Worm (Caenorhabditis elegans) whole organism, late embryonic: ENCODE data around the gene F54D10.8.

Experiments used
- F13H6.1 ChIP-seq: sonication (generic microtip); optimal IDR thresholded peaks from 2 replicates; lab custom pipeline; 2016; ENCODE audit warnings: missing genetic modification characterization, missing compliant biosample characterization
- K09A11.1 ChIP-seq: sonication (generic microtip); optimal IDR thresholded peaks from 2 replicates; lab custom pipeline; 2017; ENCODE audit warnings: antibody characterized with exemption, mild to moderate bottlenecking, missing genetic modification characterization, missing compliant biosample characterization; ENCODE audit not compliant: insufficient read depth
- Y22D7AL.16 ChIP-seq: sonication (generic microtip); optimal IDR thresholded peaks from 2 replicates; lab custom pipeline; 2016; ENCODE audit warnings: missing genetic modification characterization, missing compliant biosample characterization
- ceh-14 ChIP-seq: sonication (generic microtip); optimal IDR thresholded peaks from 2 replicates; lab custom pipeline; 2016; ENCODE audit warnings: missing genotype, missing genetic modification characterization, missing compliant biosample characterization
- ceh-19 ChIP-seq: fragments of 200-800 bp; sonication (Bioruptor generic); optimal IDR thresholded peaks from 2 replicates; lab custom pipeline; 2018; ENCODE audit warnings: mild to moderate bottlenecking, missing genetic modification characterization, missing compliant biosample characterization
- ceh-2 ChIP-seq: sonication (generic microtip); optimal IDR thresholded peaks from 2 replicates; lab custom pipeline; 2016; ENCODE audit warnings: missing genotype, missing genetic modification characterization, missing compliant biosample characterization
- ceh-22 ChIP-seq: sonication (generic microtip); optimal IDR thresholded peaks from 2 replicates; lab custom pipeline; 2017; ENCODE audit warnings: missing biosample characterization, missing genetic modification characterization
- ceh-24 ChIP-seq: sonication (generic microtip); optimal IDR thresholded peaks from 2 replicates; lab custom pipeline; 2016; ENCODE audit warnings: mild to moderate bottlenecking, missing genetic modification characterization, missing compliant biosample characterization
- ceh-34 ChIP-seq: sonication (generic microtip); optimal IDR thresholded peaks from 2 replicates; lab custom pipeline; 2016; ENCODE audit warnings: mild to moderate bottlenecking, missing genetic modification characterization, missing compliant biosample characterization
- ceh-6 ChIP-seq: fragments of 200-800 bp; sonication (Bioruptor generic); optimal IDR thresholded peaks from 2 replicates; lab custom pipeline; 2018; ENCODE audit warnings: mild to moderate bottlenecking, missing genetic modification characterization, missing compliant biosample characterization
- che-1 ChIP-seq: sonication (generic microtip); optimal IDR thresholded peaks from 2 replicates; lab custom pipeline; 2016; ENCODE audit warnings: mild to moderate bottlenecking, missing genetic modification characterization, missing compliant biosample characterization
- dmd-4 ChIP-seq: sonication (generic microtip); optimal IDR thresholded peaks from 2 replicates; lab custom pipeline; 2016; ENCODE audit warnings: borderline replicate concordance, missing genetic modification characterization, missing compliant biosample characterization
- elt-2 ChIP-seq: sonication (generic microtip); optimal IDR thresholded peaks from 2 replicates; lab custom pipeline; 2016; ENCODE audit warnings: missing genetic modification reagents, missing genetic modification characterization, missing compliant biosample characterization
- eyg-1 ChIP-seq: sonication (generic microtip); optimal IDR thresholded peaks from 2 replicates; lab custom pipeline; 2016; ENCODE audit warnings: missing genotype, missing genetic modification characterization, missing compliant biosample characterization
- fkh-10 ChIP-seq: fragments of 150-350 bp; optimal IDR thresholded peaks from 2 replicates; lab custom pipeline; 2014; ENCODE audit warnings: missing biosample characterization, missing genetic modification reagents, missing genetic modification characterization
- fkh-6 ChIP-seq: sonication (generic microtip); optimal IDR thresholded peaks from 2 replicates; lab custom pipeline; 2016; ENCODE audit warnings: missing genetic modification characterization, missing compliant biosample characterization
- gmeb-2 ChIP-seq: sonication (generic microtip); optimal IDR thresholded peaks from 2 replicates; lab custom pipeline; 2016; ENCODE audit warnings: missing genetic modification characterization, inconsistent platforms, missing compliant biosample characterization
- hlh-15 ChIP-seq: sonication (generic microtip); optimal IDR thresholded peaks from 2 replicates; lab custom pipeline; 2016; ENCODE audit warnings: missing genetic modification characterization, missing compliant biosample characterization
- hlh-6 ChIP-seq: sonication (generic microtip); optimal IDR thresholded peaks from 2 replicates; lab custom pipeline; 2016; ENCODE audit warnings: missing genotype, missing genetic modification characterization, missing compliant biosample characterization
- lim-6 ChIP-seq: sonication (generic microtip); optimal IDR thresholded peaks from 2 replicates; lab custom pipeline; 2016; ENCODE audit warnings: missing genetic modification characterization, missing compliant biosample characterization
- lin-11 ChIP-seq: fragments of 200-800 bp; sonication (Bioruptor generic); optimal IDR thresholded peaks from 2 replicates; lab custom pipeline; 2018; ENCODE audit warnings: mild to moderate bottlenecking, missing genetic modification characterization, missing compliant biosample characterization
- madf-2 ChIP-seq: sonication (generic microtip); optimal IDR thresholded peaks from 2 replicates; lab custom pipeline; 2017; ENCODE audit warnings: missing genetic modification characterization, missing compliant biosample characterization
- mec-3 ChIP-seq: sonication (generic microtip); optimal IDR thresholded peaks from 2 replicates; lab custom pipeline; 2016; ENCODE audit warnings: borderline replicate concordance, missing genetic modification characterization, missing compliant biosample characterization
- nfya-1 ChIP-seq: sonication (generic microtip); optimal IDR thresholded peaks from 2 replicates; lab custom pipeline; 2017; ENCODE audit warnings: missing genetic modification characterization, mild to moderate bottlenecking, missing compliant biosample characterization, antibody characterized with exemption, moderate library complexity
- nhr-11 ChIP-seq: fragments of 150-350 bp; optimal IDR thresholded peaks from 2 replicates; lab custom pipeline; 2014; ENCODE audit warnings: missing biosample characterization, missing genetic modification characterization
- npax-4 ChIP-seq: sonication (generic microtip); optimal IDR thresholded peaks from 2 replicates; lab custom pipeline; 2016; ENCODE audit warnings: missing genetic modification characterization, missing compliant biosample characterization
- odd-2 ChIP-seq: sonication (generic microtip); optimal IDR thresholded peaks from 2 replicates; lab custom pipeline; 2017; ENCODE audit warnings: antibody characterized with exemption, mild to moderate bottlenecking, missing genetic modification characterization, missing compliant biosample characterization
- pag-3 ChIP-seq: sonication (generic microtip); optimal IDR thresholded peaks from 2 replicates; lab custom pipeline; 2016; ENCODE audit warnings: missing compliant biosample characterization, missing genetic modification characterization, borderline replicate concordance
- pax-1 ChIP-seq: fragments of 150-350 bp; optimal IDR thresholded peaks from 2 replicates; lab custom pipeline; 2014; ENCODE audit warnings: missing biosample characterization, missing genetic modification characterization
- pha-2 ChIP-seq: sonication (generic microtip); optimal IDR thresholded peaks from 2 replicates; lab custom pipeline; 2017; ENCODE audit warnings: mild to moderate bottlenecking, missing genetic modification characterization, missing compliant biosample characterization
- pha-4 ChIP-seq: fragments of 150-350 bp; optimal IDR thresholded peaks from 2 replicates; lab custom pipeline; 2018; ENCODE audit warnings: missing biosample characterization, missing genetic modification reagents, missing genetic modification characterization
- pros-1 ChIP-seq: fragments of 150-350 bp; optimal IDR thresholded peaks from 2 replicates; lab custom pipeline; 2014; ENCODE audit warnings: missing biosample characterization, missing genetic modification reagents, missing genetic modification characterization
- ref-2 ChIP-seq: sonication (generic microtip); optimal IDR thresholded peaks from 2 replicates; lab custom pipeline; 2016; ENCODE audit warnings: missing genetic modification characterization, missing compliant biosample characterization
- sox-2 ChIP-seq: fragments of 200-800 bp; sonication (Bioruptor generic); IDR thresholded peaks from 2 replicates; pipeline ENCODE4 v1.3.6; 2022; ENCODE audit warnings: missing genetic modification reagents, missing genetic modification characterization, missing compliant biosample characterization
- syd-9 ChIP-seq: sonication (generic microtip); optimal IDR thresholded peaks from 2 replicates; lab custom pipeline; 2016; ENCODE audit warnings: mild to moderate bottlenecking, missing genetic modification characterization, moderate library complexity, missing compliant biosample characterization
- tbx-7 ChIP-seq: sonication (generic microtip); optimal IDR thresholded peaks from 2 replicates; lab custom pipeline; 2016; ENCODE audit warnings: missing genotype, missing genetic modification characterization, missing compliant biosample characterization
- ttx-3 ChIP-seq: sonication (generic microtip); optimal IDR thresholded peaks from 2 replicates; lab custom pipeline; 2016; ENCODE audit warnings: missing genetic modification reagents, missing genetic modification characterization, missing compliant biosample characterization
- unc-3 ChIP-seq, 2 experiments: fragments of 200-800 bp in 1 of 2; sonication (Bioruptor generic) in 1 of 2; sonication (generic microtip) in 1 of 2; conservative IDR thresholded peaks in 1 of 2; optimal IDR thresholded peaks in 1 of 2; 2 replicates each; pipeline versions ENCODE4 v1.3.6 to Lab custom; 2016 to 2022; ENCODE audit warnings: missing compliant biosample characterization in 2 of 2, missing genetic modification characterization in 2 of 2, missing genetic modification reagents in 1 of 2
- unc-42 ChIP-seq: sonication (generic microtip); optimal IDR thresholded peaks from 2 replicates; lab custom pipeline; 2016; ENCODE audit warnings: missing genotype, missing genetic modification characterization, missing compliant biosample characterization
- unc-55 ChIP-seq: sonication (generic microtip); optimal IDR thresholded peaks from 2 replicates; lab custom pipeline; 2017; ENCODE audit warnings: missing biosample characterization, missing genetic modification reagents, missing genetic modification characterization
- unc-86 ChIP-seq: sonication (generic microtip); optimal IDR thresholded peaks from 2 replicates; lab custom pipeline; 2016; ENCODE audit warnings: missing genetic modification characterization, missing compliant biosample characterization
- ztf-16 ChIP-seq: sonication (generic microtip); optimal IDR thresholded peaks from 2 replicates; lab custom pipeline; 2017; ENCODE audit warnings: missing genetic modification characterization, missing compliant biosample characterization

Gene F54D10.8

DNA sequence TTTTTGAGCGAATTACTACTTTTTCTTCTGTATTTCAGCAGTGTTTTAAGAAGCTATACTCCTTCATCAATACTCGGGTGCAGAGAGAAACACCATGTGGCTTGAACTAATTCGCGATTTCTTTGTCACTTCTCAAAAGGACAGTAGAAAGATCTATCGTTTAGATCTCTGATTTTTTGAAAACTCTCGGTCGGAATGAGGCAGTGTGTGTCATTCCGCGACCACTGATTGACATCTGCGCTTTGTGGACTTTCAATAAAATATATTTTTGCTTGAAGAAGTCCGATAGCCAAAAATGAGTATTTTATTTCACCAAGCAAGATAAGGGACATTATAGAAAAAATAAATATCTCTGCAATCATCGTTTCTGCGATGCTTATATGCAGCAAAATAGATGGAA is 34.4 kb upstream of the F54D10.8 start:
- TF ChIP-seq ceh-6 (GFP tag; lab: Kevin White, UChicago), result no peak
- TF ChIP-seq ref-2 (tag; lab: Kevin White, UChicago), result no peak
- TF ChIP-seq npax-4 (tag; lab: Kevin White, UChicago), result no peak
- TF ChIP-seq unc-55 (GFP tag; lab: Kevin White, UChicago), result no peak
- no peak for TF ChIP-seq elt-2 (tag; lab: Kevin White, UChicago)
- no peak for TF ChIP-seq pros-1 (tag; lab: Kevin White, UChicago)
- TF ChIP-seq ceh-19 (GFP tag; lab: Kevin White, UChicago), result no peak
- TF ChIP-seq fkh-10 (GFP tag; lab: Kevin White, UChicago), result no peak
- TF ChIP-seq tbx-7 (tag; lab: Kevin White, UChicago), result no peak
- TF ChIP-seq lin-11 (tag; lab: Kevin White, UChicago), result no peak
- no peak for TF ChIP-seq ztf-16
- no peak for TF ChIP-seq unc-86
- no peak for TF ChIP-seq ceh-24 (tag; lab: Kevin White, UChicago)
- no peak for TF ChIP-seq hlh-15 (tag; lab: Kevin White, UChicago)

- TF ChIP-seq unc-55 (GFP tag; lab: Kevin White, UChicago) (no peak), tbx-7 (tag; lab: Kevin White, UChicago) (no peak), nfya-1 (no peak), sox-2 (GFP tag; lab: Robert Waterston, UW) (no peak), hlh-6 (tag; lab: Kevin White, UChicago) (no peak), dmd-4 (tag; lab: Kevin White, UChicago) (no peak), pha-2 (no peak), unc-3 (GFP tag; conservative IDR thresholded peaks at IDR 0.05; lab: Robert Waterston, UW) (no peak), unc-3 (tag; optimal IDR thresholded peaks at IDR 0.05; lab: Kevin White, UChicago) (no peak)
- TF ChIP-seq, all 69 proteins: peak for 0
Observed at ce11 chrII:3860826-3861225, 33.1 kb upstream of the F54D10.8 start, which contains the start of gene oac-11. oac-11 (minus strand) TSS chrII:3860926.

ce11 chrII:3852654-3853053 is 25.0 kb upstream of the F54D10.8 start, which contains the start of gene nhr-257:
nhr-257 (plus strand) TSS chrII:3852954.
- TF ChIP-seq odd-2 (tag; lab: Kevin White, UChicago) (no peak), unc-55 (GFP tag; lab: Kevin White, UChicago) (no peak), syd-9 (no peak), mec-3 (no peak), pha-4 (tag; lab: Kevin White, UChicago) (no peak), ceh-34 (tag; lab: Kevin White, UChicago) (no peak), lim-6 (tag; lab: Kevin White, UChicago) (no peak), pag-3 (tag; lab: Kevin White, UChicago) (no peak), ceh-2 (tag; lab: Kevin White, UChicago) (no peak), npax-4 (tag; lab: Kevin White, UChicago) (no peak), ttx-3 (tag; lab: Kevin White, UChicago) (no peak), F13H6.1 (tag; lab: Kevin White, UChicago) (no peak), lin-11 (tag; lab: Kevin White, UChicago) (no peak), madf-2 (tag; lab: Kevin White, UChicago) (no peak), eyg-1 (tag; lab: Kevin White, UChicago) (no peak), ref-2 (tag; lab: Kevin White, UChicago) (no peak), che-1 (tag; lab: Kevin White, UChicago) (no peak), Y22D7AL.16 (tag; lab: Kevin White, UChicago) (no peak), ceh-14 (tag; lab: Kevin White, UChicago) (no peak), nhr-11 (tag; lab: Kevin White, UChicago) (no peak)

DNA sequence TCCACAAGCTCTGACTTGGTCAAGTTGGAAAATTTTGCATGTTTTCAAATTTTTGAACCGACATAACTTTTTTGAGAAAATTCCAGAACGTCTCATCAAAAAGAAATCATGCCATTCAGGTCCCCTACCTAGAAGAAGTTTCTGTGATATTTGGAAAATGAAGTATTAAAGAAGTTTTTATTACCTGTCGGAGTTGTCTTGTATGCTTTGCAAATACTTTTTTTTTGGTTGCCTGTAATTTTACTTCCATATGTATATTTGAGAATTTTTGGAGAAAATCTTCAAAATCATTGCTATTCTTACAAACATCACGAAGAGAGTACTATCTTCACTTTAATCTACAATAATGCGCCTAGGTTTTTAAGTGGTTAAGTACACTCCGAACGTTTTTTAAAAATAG is 23.0 kb upstream of the F54D10.8 start, which contains the start of gene nhr-72:
Gene nhr-72 (minus strand): TSS at position 101 of the 400 bp plus-strand sequence.
- TF ChIP-seq hlh-15 (tag; lab: Kevin White, UChicago) (no peak), fkh-10 (GFP tag; lab: Kevin White, UChicago) (no peak), pax-1 (no peak), pha-2 (no peak), unc-42 (no peak), ceh-22 (tag; lab: Kevin White, UChicago) (no peak), K09A11.1 (no peak), fkh-6 (tag; lab: Kevin White, UChicago) (no peak), nfya-1 (no peak), gmeb-2 (tag; lab: Kevin White, UChicago) (no peak), ceh-34 (tag; lab: Kevin White, UChicago) (no peak), elt-2 (tag; lab: Kevin White, UChicago) (no peak)
